Fruit fly (Drosophila melanogaster) Kc167 (cell line): Measurements from ENCODE around the gene CG7236.

Source experiments
- Myc ChIP-seq: fragments of >200 bp; optimal IDR thresholded peaks from 2 replicates; lab custom pipeline; 2017; ENCODE audit warnings: missing external identifiers
- insv ChIP-seq: fragments of >200 bp; optimal IDR thresholded peaks from 3 replicates; lab custom pipeline; 2018; ENCODE audit warnings: missing external identifiers
- psq ChIP-seq: fragments of >200 bp; optimal IDR thresholded peaks from 2 replicates; lab custom pipeline; 2017; ENCODE audit warnings: missing external identifiers
- ttk ChIP-seq: sonication (Bioruptor generic); optimal IDR thresholded peaks from 2 replicates; lab custom pipeline; 2017; ENCODE audit warnings: missing external identifiers

- TF ChIP-seq psq (lab: Kevin White, UChicago) (no peak), Myc (no peak), insv (lab: Kevin White, UChicago) (no peak), ttk (lab: Kevin White, UChicago) (no peak)
These were observed 18.4 kb downstream of the CG7236 start, which contains the start of gene CG11030 for dm6 chr2L:5724521-5725023.
